Worm (Caenorhabditis elegans) whole organism, young adult: ENCODE results near the gene ZK809.8.
A peak's percentile ranks its signal among the peaks of the same experiment; 100 is the strongest.

Source experiments
- B0035.1 ChIP-seq: sonication (generic microtip); optimal IDR thresholded peaks from 2 replicates; lab custom pipeline; 2016; ENCODE audit warnings: missing genetic modification characterization, mild to moderate bottlenecking, missing compliant biosample characterization, missing genotype, missing genetic modification reagents
- B0336.3 ChIP-seq: fragments of 200-800 bp; sonication (Bioruptor generic); IDR thresholded peaks from 2 replicates; pipeline ENCODE4 v1.3.6; 2022; ENCODE audit warnings: missing genetic modification characterization, missing compliant biosample characterization
- D2030.7 ChIP-seq: fragments of 200-800 bp; sonication (Bioruptor generic); IDR thresholded peaks from 2 replicates; pipeline ENCODE4 v1.3.6; 2022; ENCODE audit warnings: missing genetic modification reagents, missing genetic modification characterization, missing compliant biosample characterization
- F23B12.7 ChIP-seq: sonication (generic microtip); optimal IDR thresholded peaks from 2 replicates; lab custom pipeline; 2017; ENCODE audit warnings: missing genetic modification characterization, mild to moderate bottlenecking, missing compliant biosample characterization, antibody characterized with exemption, moderate library complexity; ENCODE audit not compliant: insufficient read depth
- F33H1.4 ChIP-seq: fragments of 200-800 bp; sonication (Bioruptor generic); IDR thresholded peaks from 2 replicates; pipeline ENCODE4 v1.3.6; 2022; ENCODE audit warnings: missing genetic modification reagents, missing genetic modification characterization, missing compliant biosample characterization
- F37B4.10 ChIP-seq: fragments of 200-800 bp; sonication (Bioruptor generic); IDR thresholded peaks from 2 replicates; pipeline ENCODE4 v1.3.6; 2022; ENCODE audit warnings: missing genetic modification characterization, missing compliant biosample characterization
- K11D2.4 ChIP-seq: fragments of 200-800 bp; sonication (Bioruptor generic); IDR thresholded peaks from 2 replicates; pipeline ENCODE4 v1.3.6; 2022; ENCODE audit warnings: missing genetic modification reagents, missing genetic modification characterization, missing compliant biosample characterization
- T07F8.4 ChIP-seq: sonication (generic microtip); optimal IDR thresholded peaks from 2 replicates; lab custom pipeline; 2016; ENCODE audit warnings: mild to moderate bottlenecking, missing genetic modification characterization, moderate library complexity, missing compliant biosample characterization
- Y53G8AR.9 ChIP-seq: fragments of 200-800 bp; sonication (Bioruptor generic); conservative IDR thresholded peaks from 2 replicates; pipeline ENCODE4 v1.3.6; 2022; ENCODE audit warnings: missing genetic modification reagents, missing genetic modification characterization, missing compliant biosample characterization
- Y56A3A.18 ChIP-seq: fragments of 200-800 bp; sonication (Bioruptor generic); IDR thresholded peaks from 2 replicates; pipeline ENCODE4 v1.3.6; 2022; ENCODE audit warnings: missing genetic modification reagents, missing genetic modification characterization, missing compliant biosample characterization
- ZK185.1 ChIP-seq: sonication (generic microtip); optimal IDR thresholded peaks from 2 replicates; lab custom pipeline; 2016; ENCODE audit warnings: mild to moderate bottlenecking, missing genetic modification characterization, missing compliant biosample characterization; ENCODE audit not compliant: poor library complexity, severe bottlenecking
- aptf-2 ChIP-seq: fragments of 200-800 bp; sonication (Bioruptor generic); conservative IDR thresholded peaks from 2 replicates; pipeline ENCODE4 v1.3.6; 2022; ENCODE audit warnings: missing genetic modification reagents, missing genetic modification characterization, missing compliant biosample characterization
- aptf-3 ChIP-seq: fragments of 200-800 bp; sonication (Bioruptor generic); IDR thresholded peaks from 2 replicates; pipeline ENCODE4 v1.3.6; 2022; ENCODE audit warnings: missing genetic modification characterization, missing compliant biosample characterization
- attf-3 ChIP-seq: fragments of 200-800 bp; sonication (Bioruptor generic); conservative IDR thresholded peaks from 2 replicates; pipeline ENCODE4 v1.3.6; 2022; ENCODE audit warnings: missing genetic modification reagents, missing genetic modification characterization, missing compliant biosample characterization
- attf-5 ChIP-seq: fragments of 200-800 bp; sonication (Bioruptor generic); optimal IDR thresholded peaks from 2 replicates; lab custom pipeline; 2018; ENCODE audit warnings: mild to moderate bottlenecking, missing genetic modification characterization, missing compliant biosample characterization
- attf-6 ChIP-seq: fragments of 200-800 bp; sonication (Bioruptor generic); IDR thresholded peaks from 2 replicates; pipeline ENCODE4 v1.3.6; 2022; ENCODE audit warnings: missing genetic modification reagents, missing genetic modification characterization, missing compliant biosample characterization
- bed-1 ChIP-seq: fragments of 200-800 bp; sonication (Bioruptor generic); IDR thresholded peaks from 2 replicates; pipeline ENCODE4 v1.3.6; 2022; ENCODE audit warnings: missing genetic modification reagents, missing genetic modification characterization, missing compliant biosample characterization
- ccch-3 ChIP-seq: fragments of 200-800 bp; sonication (Bioruptor generic); optimal IDR thresholded peaks from 2 replicates; lab custom pipeline; 2018; ENCODE audit warnings: mild to moderate bottlenecking, missing genetic modification characterization, missing compliant biosample characterization
- die-1 ChIP-seq: sonication (generic microtip); optimal IDR thresholded peaks from 2 replicates; lab custom pipeline; 2016; ENCODE audit warnings: missing genotype, mild to moderate bottlenecking, missing genetic modification characterization, missing compliant biosample characterization
- egl-44 ChIP-seq: fragments of 200-800 bp; sonication (Bioruptor generic); IDR thresholded peaks from 2 replicates; pipeline ENCODE4 v1.3.6; 2022; ENCODE audit warnings: missing genetic modification reagents, missing genetic modification characterization, missing compliant biosample characterization
- egrh-3 ChIP-seq: fragments of 200-800 bp; sonication (Bioruptor generic); IDR thresholded peaks from 2 replicates; pipeline ENCODE4 v1.3.6; 2022; ENCODE audit warnings: missing genetic modification reagents, missing genetic modification characterization, missing compliant biosample characterization
- hlh-26 ChIP-seq: fragments of 200-800 bp; sonication (Bioruptor generic); conservative IDR thresholded peaks from 2 replicates; pipeline ENCODE4 v1.3.6; 2022; ENCODE audit warnings: missing genetic modification reagents, missing genetic modification characterization, missing compliant biosample characterization
- hmg-1.2 ChIP-seq: fragments of 200-800 bp; sonication (Bioruptor generic); IDR thresholded peaks from 2 replicates; pipeline ENCODE4 v1.3.6; 2022; ENCODE audit warnings: missing genetic modification reagents, missing genetic modification characterization, missing compliant biosample characterization
- hrde-1 ChIP-seq: sonication (generic microtip); optimal IDR thresholded peaks from 2 replicates; lab custom pipeline; 2016; ENCODE audit warnings: missing genetic modification characterization, mild to moderate bottlenecking, missing compliant biosample characterization, moderate library complexity, missing genotype, missing genetic modification reagents, borderline replicate concordance
- lag-1 ChIP-seq: fragments of 200-800 bp; sonication (Bioruptor generic); IDR thresholded peaks from 2 replicates; pipeline ENCODE4 v1.3.6; 2022; ENCODE audit warnings: missing genetic modification reagents, missing genetic modification characterization, missing compliant biosample characterization
- let-526 ChIP-seq: fragments of 200-800 bp; sonication (Bioruptor generic); IDR thresholded peaks from 2 replicates; pipeline ENCODE4 v1.3.6; 2022; ENCODE audit warnings: missing genetic modification reagents, missing genetic modification characterization, missing compliant biosample characterization
- let-607 ChIP-seq, 2 experiments: fragments of 200-800 bp in 1 of 2; sonication (Bioruptor generic) in 1 of 2; sonication (generic microtip) in 1 of 2; optimal IDR thresholded peaks; 2 replicates each; lab custom pipeline; 2016 to 2018; ENCODE audit warnings: mild to moderate bottlenecking in 2 of 2, missing compliant biosample characterization in 2 of 2, missing genetic modification characterization in 2 of 2, moderate library complexity in 2 of 2, missing genotype in 1 of 2
- lsl-1 ChIP-seq: fragments of 200-800 bp; sonication (Bioruptor generic); optimal IDR thresholded peaks from 2 replicates; lab custom pipeline; 2018; ENCODE audit warnings: mild to moderate bottlenecking, missing genetic modification characterization, moderate library complexity, missing compliant biosample characterization
- madf-3 ChIP-seq: fragments of 200-800 bp; sonication (Bioruptor generic); IDR thresholded peaks from 2 replicates; pipeline ENCODE4 v1.3.6; 2022; ENCODE audit warnings: missing genetic modification reagents, missing genetic modification characterization, missing compliant biosample characterization
- madf-8 ChIP-seq: fragments of 200-800 bp; sonication (Bioruptor generic); conservative IDR thresholded peaks from 2 replicates; pipeline ENCODE4 v1.3.6; 2022; ENCODE audit warnings: missing genetic modification reagents, missing genetic modification characterization, missing compliant biosample characterization
- mcd-1 ChIP-seq: fragments of 200-800 bp; sonication (Bioruptor generic); IDR thresholded peaks from 2 replicates; pipeline ENCODE4 v1.3.6; 2022; ENCODE audit warnings: missing genetic modification reagents, missing genetic modification characterization, missing compliant biosample characterization
- mel-28 ChIP-seq: sonication (generic microtip); optimal IDR thresholded peaks from 2 replicates; lab custom pipeline; 2016; ENCODE audit warnings: borderline replicate concordance, mild to moderate bottlenecking, missing genetic modification characterization, missing compliant biosample characterization
- nhr-179 ChIP-seq: sonication (generic microtip); optimal IDR thresholded peaks from 2 replicates; lab custom pipeline; 2016; ENCODE audit warnings: mild to moderate bottlenecking, missing genetic modification characterization, missing compliant biosample characterization
- nhr-27 ChIP-seq: fragments of 200-800 bp; sonication (Bioruptor generic); optimal IDR thresholded peaks from 2 replicates; lab custom pipeline; 2018; ENCODE audit warnings: mild to moderate bottlenecking, missing genetic modification characterization, moderate library complexity, missing compliant biosample characterization
- nhr-90 ChIP-seq: sonication (generic microtip); optimal IDR thresholded peaks from 2 replicates; lab custom pipeline; 2016; ENCODE audit warnings: missing genotype, mild to moderate bottlenecking, missing genetic modification characterization, missing compliant biosample characterization
- repo-1 ChIP-seq: sonication (generic microtip); optimal IDR thresholded peaks from 2 replicates; lab custom pipeline; 2017; ENCODE audit warnings: mild to moderate bottlenecking, missing genetic modification characterization, missing compliant biosample characterization
- rpc-1 ChIP-seq, 2 experiments: fragments of 150-350 bp in 1 of 2; sonication (generic microtip) in 1 of 2; optimal IDR thresholded peaks; 2 replicates each; lab custom pipeline; 2014 to 2018; ENCODE audit warnings: missing biosample characterization in 1 of 2, missing genetic modification characterization in 1 of 2, missing genetic modification reagents in 1 of 2, missing genotype in 1 of 2
- snpc-1.1 ChIP-seq: sonication (generic microtip); optimal IDR thresholded peaks from 2 replicates; lab custom pipeline; 2017; ENCODE audit warnings: missing genetic modification characterization, mild to moderate bottlenecking, missing compliant biosample characterization, antibody characterized with exemption, moderate library complexity, missing genotype, missing genetic modification reagents; ENCODE audit not compliant: insufficient read depth
- snpc-3.4 ChIP-seq: sonication (generic microtip); optimal IDR thresholded peaks from 2 replicates; lab custom pipeline; 2017; ENCODE audit warnings: missing genetic modification characterization, mild to moderate bottlenecking, missing compliant biosample characterization, antibody characterized with exemption, moderate library complexity, missing genotype, missing genetic modification reagents
- snpc-4 ChIP-seq, 5 experiments: fragments of 150-350 bp in 1 of 5; sonication (generic microtip) in 4 of 5; optimal IDR thresholded peaks; 2 replicates each; lab custom pipeline; 2014 to 2018; ENCODE audit warnings: missing genetic modification characterization in 5 of 5, missing biosample characterization in 3 of 5, antibody characterized with exemption in 2 of 5, mild to moderate bottlenecking in 2 of 5, missing compliant biosample characterization in 2 of 5, missing genotype in 2 of 5, moderate library complexity in 2 of 5, missing genetic modification reagents in 1 of 5
- somi-1 ChIP-seq: fragments of 200-800 bp; sonication (Bioruptor generic); optimal IDR thresholded peaks from 2 replicates; lab custom pipeline; 2018; ENCODE audit warnings: mild to moderate bottlenecking, missing genetic modification characterization, missing compliant biosample characterization
- tbp1 ChIP-seq: fragments of 200-800 bp; sonication (Bioruptor generic); optimal IDR thresholded peaks from 2 replicates; lab custom pipeline; 2018; ENCODE audit warnings: mild to moderate bottlenecking, missing genetic modification characterization, missing compliant biosample characterization
- xnd-1 ChIP-seq: sonication (generic microtip); optimal IDR thresholded peaks from 2 replicates; lab custom pipeline; 2016; ENCODE audit warnings: missing genotype, missing genetic modification reagents, missing genetic modification characterization, missing compliant biosample characterization
- ztf-25 ChIP-seq: fragments of 200-800 bp; sonication (Bioruptor generic); IDR thresholded peaks from 2 replicates; pipeline ENCODE4 v1.3.6; 2022; ENCODE audit warnings: missing genetic modification reagents, missing genetic modification characterization, missing compliant biosample characterization

ZK809.8 gene

ce11 chrIV:11635437-11636408 is 13.1 kb downstream of the ZK809.8 start, which contains the start of gene mars-1 (continued):
- TF ChIP-seq lsl-1 (peak; percentile 43), F33H1.4 (GFP tag; lab: Robert Waterston, UW) (0 out of 2 replicates have a peak, but pooled peaks have one; percentile 17), aptf-3 (no peak), hlh-26 (GFP tag; lab: Robert Waterston, UW) (no peak), F23B12.7 (no peak), nhr-90 (no peak), mel-28 (tag; lab: Kevin White, UChicago) (no peak), D2030.7 (0 out of 2 replicates have a peak, but pooled peaks have one; percentile 19), T07F8.4 (tag; lab: Kevin White, UChicago) (no peak), attf-6 (GFP tag; lab: Robert Waterston, UW) (no peak), repo-1 (tag; lab: Kevin White, UChicago) (no peak), F37B4.10 (no peak), egrh-3 (GFP tag; lab: Robert Waterston, UW) (no peak), hrde-1 (no peak), rpc-1 (optimal IDR thresholded peaks at IDR 0.05; lab: Kevin White, UChicago) (no peak), rpc-1 (tag; optimal IDR thresholded peaks at IDR 0.05; lab: Kevin White, UChicago) (no peak), Y56A3A.18 (GFP tag; lab: Robert Waterston, UW) (no peak), somi-1 (no peak), snpc-1.1 (no peak), tbp1 (GFP tag; lab: Kevin White, UChicago) (peak; percentile 43), let-526 (GFP tag; lab: Robert Waterston, UW) (no peak), lag-1 (GFP tag; lab: Robert Waterston, UW) (no peak), madf-3 (no peak), K11D2.4 (GFP tag; lab: Robert Waterston, UW) (0 out of 2 replicates have a peak, but pooled peaks have one; percentile 31), madf-8 (GFP tag; lab: Robert Waterston, UW) (no peak), ZK185.1 (tag; lab: Kevin White, UChicago) (no peak), attf-5 (GFP tag; lab: Kevin White, UChicago) (peak; percentile 54), die-1 (tag; lab: Kevin White, UChicago) (no peak), snpc-3.4 (tag; lab: Kevin White, UChicago) (no peak), B0035.1 (tag; lab: Kevin White, UChicago) (no peak), xnd-1 (no peak), egl-44 (no peak), B0336.3 (GFP tag; lab: Robert Waterston, UW) (no peak), mcd-1 (GFP tag; lab: Robert Waterston, UW) (peak; percentile 88), bed-1 (GFP tag; lab: Robert Waterston, UW) (no peak), let-607 (tag; optimal IDR thresholded peaks at IDR 0.05; lab: Kevin White, UChicago) (peak in 1 of 2 experiments; percentile 28), attf-3 (GFP tag; lab: Robert Waterston, UW) (no peak), ccch-3 (no peak), nhr-179 (no peak), nhr-27 (no peak), snpc-4 (GFP tag; optimal IDR thresholded peaks at IDR 0.05; lab: Kevin White, UChicago) (no peak), snpc-4 (tag; optimal IDR thresholded peaks at IDR 0.05; lab: Kevin White, UChicago) (peak in 2 of 4 experiments; percentile 12 to 41), Y53G8AR.9 (GFP tag; lab: Robert Waterston, UW) (no peak), hmg-1.2 (peak; percentile 31; the same call in 1 of the 2 replicates), ztf-25 (no peak), aptf-2 (GFP tag; lab: Robert Waterston, UW) (no peak)
